Worm (Caenorhabditis elegans) whole organism, L3 larva: Measurements from ENCODE around the gene F37C12.14.

Source experiments
- R02D3.7 ChIP-seq: fragments of 150-350 bp; optimal IDR thresholded peaks from 2 replicates; lab custom pipeline; 2014; ENCODE audit warnings: missing biosample characterization, missing genetic modification characterization
- ZK546.5 ChIP-seq: sonication (generic microtip); optimal IDR thresholded peaks from 2 replicates; lab custom pipeline; 2017; ENCODE audit warnings: missing biosample characterization, missing genetic modification characterization
- ama-1 ChIP-seq: fragments of 150-350 bp; optimal IDR thresholded peaks from 2 replicates; lab custom pipeline; 2018
- ceh-16 ChIP-seq: sonication (generic microtip); optimal IDR thresholded peaks from 2 replicates; lab custom pipeline; 2017; ENCODE audit warnings: missing biosample characterization, missing genetic modification characterization
- ceh-28 ChIP-seq: fragments of 150-350 bp; optimal IDR thresholded peaks from 2 replicates; lab custom pipeline; 2014; ENCODE audit warnings: missing biosample characterization, missing genetic modification reagents, missing genetic modification characterization
- ceh-82 ChIP-seq: fragments of 150-350 bp; optimal IDR thresholded peaks from 2 replicates; lab custom pipeline; 2014; ENCODE audit warnings: missing biosample characterization, missing genetic modification characterization
- daf-12 ChIP-seq: fragments of 150-350 bp; optimal IDR thresholded peaks from 2 replicates; lab custom pipeline; 2014; ENCODE audit warnings: missing biosample characterization, missing genetic modification reagents, missing genetic modification characterization
- egl-27 ChIP-seq: sonication (generic microtip); optimal IDR thresholded peaks from 4 replicates; lab custom pipeline; 2017; ENCODE audit warnings: missing biosample characterization, missing genetic modification reagents, missing genetic modification characterization
- egl-5 ChIP-seq: fragments of 150-350 bp; optimal IDR thresholded peaks from 2 replicates; lab custom pipeline; 2017; ENCODE audit warnings: missing biosample characterization, missing genetic modification reagents, missing genetic modification characterization, inconsistent platforms
- elt-1 ChIP-seq: fragments of 150-350 bp; optimal IDR thresholded peaks from 2 replicates; lab custom pipeline; 2014; ENCODE audit warnings: missing biosample characterization, missing genetic modification characterization
- elt-2 ChIP-seq: sonication (generic microtip); optimal IDR thresholded peaks from 2 replicates; lab custom pipeline; 2016; ENCODE audit warnings: missing genetic modification reagents, mild to moderate bottlenecking, missing genetic modification characterization, missing compliant biosample characterization
- elt-3 ChIP-seq, 3 experiments: fragments of 150-350 bp in 1 of 3; sonication (generic microtip) in 2 of 3; optimal IDR thresholded peaks; 2 replicates in 2 of 3; 4 replicates in 1 of 3; lab custom pipeline; 2014 to 2017; ENCODE audit warnings: missing biosample characterization in 3 of 3, missing genetic modification characterization in 3 of 3
- eor-1 ChIP-seq, 2 experiments: fragments of 150-350 bp; optimal IDR thresholded peaks; 2 replicates each; lab custom pipeline; 2014 to 2018; ENCODE audit warnings: missing biosample characterization in 2 of 2, missing genetic modification characterization in 2 of 2
- fkh-10 ChIP-seq: sonication (generic microtip); optimal IDR thresholded peaks from 2 replicates; lab custom pipeline; 2017; ENCODE audit warnings: missing biosample characterization, missing genetic modification reagents, missing genetic modification characterization
- fkh-2 ChIP-seq: fragments of 150-350 bp; optimal IDR thresholded peaks from 2 replicates; lab custom pipeline; 2014; ENCODE audit warnings: missing biosample characterization, missing genetic modification reagents, missing genetic modification characterization
- fos-1 ChIP-seq: fragments of 150-350 bp; optimal IDR thresholded peaks from 2 replicates; lab custom pipeline; 2014; ENCODE audit warnings: missing biosample characterization, missing genetic modification characterization
- hmg-11 ChIP-seq: sonication (generic microtip); optimal IDR thresholded peaks from 2 replicates; lab custom pipeline; 2016; ENCODE audit warnings: missing genetic modification characterization, missing compliant biosample characterization
- jun-1 ChIP-seq: fragments of 150-350 bp; optimal IDR thresholded peaks from 2 replicates; lab custom pipeline; 2014; ENCODE audit warnings: missing biosample characterization, missing genetic modification reagents, missing genetic modification characterization
- lin-15B ChIP-seq: fragments of 150-350 bp; optimal IDR thresholded peaks from 2 replicates; lab custom pipeline; 2014; ENCODE audit warnings: missing biosample characterization, missing genetic modification characterization
- lin-39 ChIP-seq: fragments of 150-350 bp; optimal IDR thresholded peaks from 2 replicates; lab custom pipeline; 2018; ENCODE audit warnings: missing biosample characterization, missing genetic modification reagents, missing genetic modification characterization
- lsy-12 ChIP-seq: sonication (generic microtip); optimal IDR thresholded peaks from 2 replicates; lab custom pipeline; 2016; ENCODE audit warnings: mild to moderate bottlenecking, missing genetic modification characterization, missing compliant biosample characterization
- mdl-1 ChIP-seq: fragments of 150-350 bp; optimal IDR thresholded peaks from 2 replicates; lab custom pipeline; 2014; ENCODE audit warnings: missing biosample characterization, missing genetic modification characterization
- mml-1 ChIP-seq: fragments of 150-350 bp; sonication (generic microtip); optimal IDR thresholded peaks from 3 replicates; lab custom pipeline; 2014; ENCODE audit warnings: missing biosample characterization, missing genetic modification characterization
- nfya-1 ChIP-seq: sonication (generic microtip); optimal IDR thresholded peaks from 2 replicates; lab custom pipeline; 2017; ENCODE audit warnings: missing genetic modification characterization, mild to moderate bottlenecking, missing compliant biosample characterization, antibody characterized with exemption, moderate library complexity; ENCODE audit not compliant: insufficient read depth
- nhr-11 ChIP-seq: fragments of 150-350 bp; optimal IDR thresholded peaks from 2 replicates; lab custom pipeline; 2014; ENCODE audit warnings: missing biosample characterization, missing genetic modification characterization
- nhr-12 ChIP-seq: fragments of 150-350 bp; optimal IDR thresholded peaks from 2 replicates; lab custom pipeline; 2014; ENCODE audit warnings: missing biosample characterization, missing genetic modification characterization
- nhr-23 ChIP-seq: fragments of 150-350 bp; optimal IDR thresholded peaks from 2 replicates; lab custom pipeline; 2014; ENCODE audit warnings: missing biosample characterization, missing genetic modification reagents, missing genetic modification characterization
- nhr-237 ChIP-seq: fragments of 150-350 bp; optimal IDR thresholded peaks from 2 replicates; lab custom pipeline; 2014; ENCODE audit warnings: missing biosample characterization, missing genetic modification characterization
- nhr-25 ChIP-seq: sonication (generic microtip); optimal IDR thresholded peaks from 2 replicates; lab custom pipeline; 2017; ENCODE audit warnings: missing biosample characterization, missing genetic modification characterization
- nhr-43 ChIP-seq: sonication (generic microtip); optimal IDR thresholded peaks from 2 replicates; lab custom pipeline; 2016; ENCODE audit warnings: mild to moderate bottlenecking, missing genetic modification characterization, missing compliant biosample characterization; ENCODE audit not compliant: poor library complexity, severe bottlenecking
- nhr-67 ChIP-seq: fragments of 150-350 bp; optimal IDR thresholded peaks from 2 replicates; lab custom pipeline; 2014; ENCODE audit warnings: missing biosample characterization, missing genetic modification characterization
- nhr-76 ChIP-seq: fragments of 150-350 bp; sonication (generic microtip); optimal IDR thresholded peaks from 5 replicates; lab custom pipeline; 2014; ENCODE audit warnings: missing biosample characterization, missing genetic modification characterization
- nhr-77 ChIP-seq: fragments of 150-350 bp; optimal IDR thresholded peaks from 2 replicates; lab custom pipeline; 2014; ENCODE audit warnings: missing biosample characterization, missing genetic modification characterization
- pha-4 ChIP-seq: fragments of 150-350 bp; optimal IDR thresholded peaks from 2 replicates; lab custom pipeline; 2014; ENCODE audit warnings: missing biosample characterization, missing genetic modification reagents, missing genetic modification characterization
- pqm-1 ChIP-seq: fragments of 150-350 bp; optimal IDR thresholded peaks from 2 replicates; lab custom pipeline; 2017; ENCODE audit warnings: missing biosample characterization, missing genetic modification characterization, inconsistent platforms
- sea-2 ChIP-seq: fragments of 150-350 bp; sonication (generic microtip); optimal IDR thresholded peaks from 4 replicates; lab custom pipeline; 2014; ENCODE audit warnings: missing biosample characterization, missing genetic modification reagents, missing genetic modification characterization
- skn-1 ChIP-seq: fragments of 150-350 bp; optimal IDR thresholded peaks from 2 replicates; lab custom pipeline; 2014; ENCODE audit warnings: missing biosample characterization, missing genetic modification characterization
- snpc-4 ChIP-seq: fragments of 150-350 bp; optimal IDR thresholded peaks from 2 replicates; lab custom pipeline; 2014; ENCODE audit warnings: missing biosample characterization, missing genetic modification characterization
- tbx-2 ChIP-seq: sonication (generic microtip); optimal IDR thresholded peaks from 2 replicates; lab custom pipeline; 2016; ENCODE audit warnings: mild to moderate bottlenecking, missing genetic modification characterization, missing compliant biosample characterization
- unc-39 ChIP-seq: sonication (generic microtip); optimal IDR thresholded peaks from 4 replicates; lab custom pipeline; 2017; ENCODE audit warnings: missing biosample characterization, missing genetic modification characterization
- unc-62 ChIP-seq: fragments of 150-350 bp; sonication (generic microtip); optimal IDR thresholded peaks from 4 replicates; lab custom pipeline; 2014; ENCODE audit warnings: missing biosample characterization, missing genetic modification reagents, missing genetic modification characterization
- zag-1 ChIP-seq: fragments of 150-350 bp; optimal IDR thresholded peaks from 2 replicates; lab custom pipeline; 2014; ENCODE audit warnings: missing biosample characterization, missing genetic modification characterization
- ztf-4 ChIP-seq: fragments of 150-350 bp; optimal IDR thresholded peaks from 2 replicates; lab custom pipeline; 2014; ENCODE audit warnings: missing biosample characterization, missing genetic modification characterization

Gene F37C12.14

DNA sequence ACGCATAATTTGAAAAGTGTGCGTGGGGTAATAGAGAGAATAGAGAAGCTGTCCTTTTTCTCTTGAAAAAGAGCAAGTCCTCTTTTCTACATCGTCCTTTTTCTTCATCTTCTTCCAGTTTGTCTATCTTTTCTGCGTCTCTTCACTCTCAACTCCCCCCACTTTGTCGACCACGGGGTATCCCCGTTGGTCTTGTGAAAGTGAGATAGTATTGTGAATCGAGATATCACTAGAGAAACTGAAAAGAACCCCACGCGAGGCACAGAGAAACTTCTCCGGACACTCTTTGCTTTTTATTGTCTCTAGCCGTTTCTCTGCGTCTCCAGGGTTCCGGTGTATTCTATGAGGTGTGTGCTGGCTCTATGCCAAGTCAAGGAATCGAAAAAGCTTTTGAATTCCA lies 29.7 kb downstream of the F37C12.14 start (continued):
- TF ChIP-seq tbx-2 (peak; percentile 79), nhr-11 (tag; lab: Kevin White, UChicago) (peak; percentile 74), skn-1 (tag; lab: Kevin White, UChicago) (peak; percentile 78), nhr-77 (tag; lab: Kevin White, UChicago) (peak; percentile 69)

DNA sequence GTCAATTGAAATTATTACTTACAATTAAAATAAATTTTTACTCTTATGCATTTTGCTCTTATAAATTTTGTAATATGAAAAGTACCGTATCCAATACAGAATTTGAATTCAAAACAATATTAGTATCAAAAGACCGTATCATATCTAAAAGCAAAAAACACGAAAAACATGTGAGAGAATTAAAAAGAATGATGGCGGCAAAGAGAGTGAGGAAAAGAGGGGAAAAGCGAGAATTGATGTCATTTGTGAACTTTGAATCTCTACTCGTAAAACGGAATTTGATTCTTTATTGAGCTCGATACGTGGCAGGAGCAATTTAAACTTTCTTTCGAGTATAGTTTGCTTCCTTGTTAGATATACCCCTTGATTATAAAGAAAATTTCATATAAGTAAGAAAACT lies 30.8 kb downstream of the F37C12.14 start:
- no peak for TF ChIP-seq lin-15B (tag; lab: Kevin White, UChicago)
- no peak for TF ChIP-seq ceh-16
- no peak for TF ChIP-seq pha-4
- no peak for TF ChIP-seq nhr-12 (tag; lab: Kevin White, UChicago)
- no peak for TF ChIP-seq unc-39
- TF ChIP-seq fkh-10: no peak
- TF ChIP-seq egl-5 (tag; lab: Kevin White, UChicago): no peak
- TF ChIP-seq ceh-82 (tag; lab: Kevin White, UChicago): no peak
- no peak for TF ChIP-seq lin-39 (tag; lab: Kevin White, UChicago)
- peak; percentile 16 for TF ChIP-seq jun-1 (tag; lab: Kevin White, UChicago)
- TF ChIP-seq elt-2: peak; percentile 30

DNA sequence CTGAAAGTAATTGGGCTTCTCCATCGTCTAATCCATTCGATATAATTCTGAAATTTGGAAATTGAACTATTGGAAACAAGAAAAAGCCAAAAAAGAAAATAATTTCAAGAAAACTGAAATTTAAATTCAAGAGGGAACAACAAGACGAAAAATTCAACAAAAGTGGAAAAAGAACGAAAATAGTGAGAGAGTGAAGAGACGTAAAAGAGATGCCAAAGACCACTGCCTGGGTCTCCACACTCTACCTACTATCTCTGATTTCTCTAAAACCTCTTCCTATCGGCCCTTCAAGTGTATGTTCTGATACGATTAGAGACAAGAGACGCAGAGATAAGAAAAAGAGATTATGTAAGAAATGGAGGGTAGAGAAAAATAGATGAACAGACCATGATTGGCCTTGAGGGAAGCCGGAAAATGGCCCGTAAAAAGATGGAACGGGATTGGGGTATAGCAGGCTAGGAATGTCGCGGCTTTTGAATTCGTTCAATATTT lies 31.6 kb downstream of the F37C12.14 start, which contains the start of gene ogt-1:
Gene ogt-1, minus strand, starts transcription at position 51 of the 492 bp plus-strand sequence.
- TF ChIP-seq ZK546.5 (no peak), unc-62 (GFP tag; lab: Kevin White, UChicago) (peak; percentile 32), nhr-43 (tag; lab: Kevin White, UChicago) (peak; percentile 84), egl-5 (tag; lab: Kevin White, UChicago) (peak; percentile 86), sea-2 (GFP tag; lab: Kevin White, UChicago) (no peak), nhr-23 (tag; lab: Kevin White, UChicago) (peak; percentile 93), ceh-82 (tag; lab: Kevin White, UChicago) (no peak), nhr-76 (tag; lab: Kevin White, UChicago) (no peak), R02D3.7 (tag; lab: Kevin White, UChicago) (peak; percentile 59), egl-27 (tag; lab: Kevin White, UChicago) (peak; percentile 83), skn-1 (tag; lab: Kevin White, UChicago) (peak; percentile 63), lsy-12 (peak; percentile 58), nhr-12 (tag; lab: Kevin White, UChicago) (no peak), lin-15B (tag; lab: Kevin White, UChicago) (peak; percentile 72), mml-1 (tag; lab: Kevin White, UChicago) (no peak), pqm-1 (peak; percentile 77), nhr-11 (tag; lab: Kevin White, UChicago) (peak; percentile 6), snpc-4 (tag; lab: Kevin White, UChicago) (peak; percentile 57), zag-1 (tag; lab: Kevin White, UChicago) (no peak), tbx-2 (peak; percentile 61), nhr-25 (tag; lab: Kevin White, UChicago) (peak; percentile 96), mdl-1 (tag; lab: Kevin White, UChicago) (peak; percentile 66), ama-1 (peak; percentile 80), pha-4 (peak; percentile 94), ztf-4 (tag; lab: Kevin White, UChicago) (peak; percentile 52), ceh-28 (tag; lab: Kevin White, UChicago) (peak; percentile 87), eor-1 (tag; optimal IDR thresholded peaks at IDR 0.05; lab: Kevin White, UChicago) (peak in 1 of 2 experiments; percentile 45), fos-1 (peak; percentile 70), elt-3 (tag; optimal IDR thresholded peaks at IDR 0.05; lab: Kevin White, UChicago) (no peak), elt-2 (peak; percentile 62), fkh-2 (tag; lab: Kevin White, UChicago) (no peak), hmg-11 (peak; percentile 86), daf-12 (tag; lab: Kevin White, UChicago) (no peak), fkh-10 (peak; percentile 39), elt-1 (tag; lab: Kevin White, UChicago) (peak; percentile 64), nhr-77 (tag; lab: Kevin White, UChicago) (peak; percentile 43), nhr-237 (tag; lab: Kevin White, UChicago) (no peak), jun-1 (tag; lab: Kevin White, UChicago) (peak; percentile 89), nfya-1 (tag; lab: Kevin White, UChicago) (peak; percentile 94), nhr-67 (no peak)
- TF ChIP-seq, all 47 proteins: peak for 28
